Worm (Caenorhabditis elegans) whole organism, dauer: ENCODE measurements around the gene nlp-68.

Experiments used
- unc-62 ChIP-seq: sonication (generic microtip); optimal IDR thresholded peaks from 2 replicates; lab custom pipeline; 2017; ENCODE audit warnings: missing biosample characterization, missing genetic modification reagents, missing genetic modification characterization

The nlp-68 gene

DNA sequence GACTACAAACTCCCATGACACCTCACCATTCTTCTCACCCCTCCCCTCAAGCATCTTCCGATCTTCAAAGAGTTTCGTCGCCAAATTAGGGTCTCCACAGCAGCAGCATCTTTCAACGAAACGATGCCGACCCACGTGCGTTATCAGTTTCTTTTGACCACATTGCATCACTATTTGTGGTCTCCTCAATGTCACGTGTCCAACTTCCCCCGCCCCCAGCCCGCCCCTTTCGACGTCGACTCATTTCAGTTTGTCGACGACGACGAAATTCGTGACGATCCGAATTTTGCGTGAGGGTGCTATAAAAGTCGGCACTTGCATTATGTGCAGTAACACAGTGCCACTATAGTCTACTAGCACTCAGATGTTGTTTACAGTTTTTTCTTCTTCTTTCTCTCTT is 4.8 kb downstream of the nlp-68 start:
- TF ChIP-seq unc-62 (GFP tag; lab: Kevin White, UChicago) = no peak

DNA sequence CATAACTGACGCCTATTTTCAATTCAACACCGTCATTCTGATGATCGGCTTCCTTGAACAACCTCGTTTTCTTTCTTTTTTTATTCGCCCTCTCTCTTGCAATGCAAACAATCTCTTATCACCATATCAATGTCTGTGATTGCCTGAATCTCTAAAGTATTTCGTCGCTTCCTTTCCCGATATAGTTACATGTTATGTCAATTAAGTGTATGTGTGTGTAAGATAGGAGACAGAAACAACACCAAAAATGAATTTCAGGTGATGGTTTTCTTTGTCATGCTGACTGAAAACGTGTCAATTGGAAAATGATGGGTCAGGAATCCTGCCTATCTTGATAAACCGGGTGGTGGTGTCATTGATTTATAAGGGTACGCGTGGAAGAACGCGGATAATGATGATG is 5.7 kb downstream of the nlp-68 start:
- TF ChIP-seq unc-62 (GFP tag; lab: Kevin White, UChicago) = no peak

DNA sequence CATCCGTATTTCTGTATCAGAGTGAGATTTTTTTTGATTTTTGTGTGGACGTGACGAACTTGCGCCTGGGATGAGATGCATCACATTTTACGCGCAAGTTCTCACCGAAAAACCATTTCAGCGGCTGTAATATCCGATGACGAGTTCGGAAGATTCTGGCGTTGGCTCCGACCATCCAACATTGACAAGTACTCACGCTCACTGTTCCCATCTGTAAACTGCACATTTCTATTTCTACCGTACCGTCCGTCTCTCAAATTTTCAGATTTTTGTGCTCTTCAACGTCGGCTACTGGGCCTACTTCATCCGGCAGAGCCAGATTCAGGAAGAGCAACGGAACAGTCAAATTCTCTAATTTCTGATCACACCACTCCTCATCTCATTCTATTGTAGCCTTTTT is 11.5 kb downstream of the nlp-68 start:
- TF ChIP-seq unc-62 (GFP tag; lab: Kevin White, UChicago) = no peak

DNA sequence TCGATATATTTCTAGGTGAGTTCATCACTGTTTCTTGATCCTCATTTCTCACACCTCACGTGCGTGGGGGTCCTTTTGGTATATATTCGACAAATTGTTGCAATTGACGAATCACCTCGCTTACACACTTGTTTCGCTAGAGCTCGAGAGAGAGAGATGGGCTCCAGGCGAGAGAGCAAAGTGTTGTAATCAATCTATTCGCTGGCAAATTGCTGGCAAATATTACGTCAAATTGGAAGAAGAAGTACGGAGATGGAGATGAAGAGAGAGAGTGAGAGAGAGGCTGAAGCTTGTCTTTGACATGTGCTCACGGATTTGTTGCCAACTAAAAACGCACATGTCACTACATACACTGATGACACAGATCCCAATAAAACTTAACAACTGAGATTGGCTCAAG is 13.0 kb downstream of the nlp-68 start:
- no peak for TF ChIP-seq unc-62 (GFP tag; lab: Kevin White, UChicago)

DNA sequence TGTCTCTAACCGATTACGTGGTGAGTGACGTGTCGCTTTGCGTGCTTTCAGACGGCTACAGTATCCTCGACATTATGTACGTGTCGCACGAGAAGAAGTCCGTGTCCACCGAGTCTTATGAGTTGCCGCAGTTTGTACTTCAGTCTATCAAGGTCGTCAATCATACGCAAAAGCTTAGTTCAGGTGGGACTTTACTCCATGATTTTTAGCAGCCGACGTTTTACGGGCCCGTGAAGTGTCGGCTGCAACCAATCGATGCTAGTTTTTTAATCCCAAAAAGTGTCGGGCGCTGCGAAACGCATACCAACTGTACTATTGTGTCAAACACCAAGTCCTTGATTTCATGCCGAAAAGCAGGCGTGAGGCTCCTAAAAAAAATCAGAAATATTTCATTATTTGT is 14.1 kb downstream of the nlp-68 start:
- no peak for TF ChIP-seq unc-62 (GFP tag; lab: Kevin White, UChicago)

- TF ChIP-seq unc-62 (GFP tag; lab: Kevin White, UChicago) = no peak
These were observed 15.9 kb downstream of the nlp-68 start for ce11 chrIII:10523025-10523424.

- no peak for TF ChIP-seq unc-62 (GFP tag; lab: Kevin White, UChicago)
These were observed 17.7 kb downstream of the nlp-68 start for ce11 chrIII:10521219-10521618.

DNA sequence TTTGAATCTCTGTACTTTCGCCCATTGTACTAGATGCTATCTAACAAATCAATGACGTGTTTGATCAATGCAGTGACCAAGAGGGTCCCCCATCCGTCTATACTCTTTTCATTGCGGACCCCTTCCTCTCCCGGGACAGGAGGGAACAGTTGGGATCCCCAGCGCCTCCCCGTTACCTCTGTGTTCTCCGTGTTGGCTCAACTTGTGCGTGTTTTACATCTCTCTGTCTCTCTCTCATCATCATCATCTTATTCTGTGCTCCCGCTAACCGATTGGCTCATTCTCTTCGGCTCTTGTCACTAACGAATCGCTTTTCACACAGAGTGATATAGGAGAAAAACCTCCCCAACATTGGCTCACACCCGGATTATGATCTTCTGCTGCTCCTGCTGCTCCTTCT is 18.4 kb downstream of the nlp-68 start, which contains the start of gene unc-49:
Gene unc-49 (plus strand): TSS at position 240 of the 400 bp plus-strand sequence.
- TF ChIP-seq unc-62 (GFP tag; lab: Kevin White, UChicago) = no peak

DNA sequence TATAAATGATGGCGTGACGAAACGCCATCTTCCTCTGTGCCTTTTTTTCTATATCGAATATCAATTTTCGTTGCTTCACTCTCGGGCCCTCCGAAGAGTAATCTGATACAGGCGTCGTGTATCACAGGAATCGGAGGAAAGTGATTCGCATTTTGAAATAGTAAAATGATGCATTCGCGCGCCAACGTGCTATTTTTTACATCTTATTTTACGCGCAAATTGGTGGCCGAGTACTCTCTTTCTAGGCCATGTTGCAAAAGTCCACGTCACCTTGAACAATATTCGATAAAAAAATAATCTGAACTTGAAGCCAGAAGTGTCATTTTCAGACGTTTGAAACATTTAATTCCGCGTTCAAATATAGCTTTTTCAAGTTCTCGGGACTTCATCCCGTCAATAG is 19.3 kb downstream of the nlp-68 start:
- no peak for TF ChIP-seq unc-62 (GFP tag; lab: Kevin White, UChicago)

DNA sequence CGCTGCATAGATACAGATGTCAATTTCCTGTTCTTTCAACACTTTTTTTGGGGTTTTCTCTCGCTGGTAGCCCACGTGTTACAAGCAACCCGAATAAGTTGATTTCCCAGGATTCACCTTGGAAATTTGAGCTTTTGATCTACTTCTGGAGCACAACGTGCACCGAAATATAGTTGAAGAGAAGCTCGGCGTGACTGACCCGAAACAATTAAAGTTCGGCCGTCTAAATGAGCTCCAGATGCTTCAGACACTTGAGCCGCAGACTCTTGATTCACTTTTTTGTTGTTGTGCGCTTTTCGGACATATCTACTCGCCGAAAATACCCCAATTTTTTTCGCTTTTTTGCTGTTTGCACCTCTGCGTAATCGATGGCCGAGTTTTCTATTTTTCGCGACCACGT is 20.1 kb downstream of the nlp-68 start:
- TF ChIP-seq unc-62 (GFP tag; lab: Kevin White, UChicago) = no peak

- no peak for TF ChIP-seq unc-62 (GFP tag; lab: Kevin White, UChicago)
These were observed 23.2 kb downstream of the nlp-68 start for ce11 chrIII:10515751-10516150.

- no peak for TF ChIP-seq unc-62 (GFP tag; lab: Kevin White, UChicago)
These were observed 26.4 kb downstream of the nlp-68 start for ce11 chrIII:10512570-10512969.

- no peak for TF ChIP-seq unc-62 (GFP tag; lab: Kevin White, UChicago)
These were observed 32.2 kb downstream of the nlp-68 start, which contains the start of the genes sip-1 and sly-1 for ce11 chrIII:10506699-10507248. Gene sip-1 (minus strand): TSS chrIII:10506801. Gene sly-1 (plus strand): TSS chrIII:10507058.

DNA sequence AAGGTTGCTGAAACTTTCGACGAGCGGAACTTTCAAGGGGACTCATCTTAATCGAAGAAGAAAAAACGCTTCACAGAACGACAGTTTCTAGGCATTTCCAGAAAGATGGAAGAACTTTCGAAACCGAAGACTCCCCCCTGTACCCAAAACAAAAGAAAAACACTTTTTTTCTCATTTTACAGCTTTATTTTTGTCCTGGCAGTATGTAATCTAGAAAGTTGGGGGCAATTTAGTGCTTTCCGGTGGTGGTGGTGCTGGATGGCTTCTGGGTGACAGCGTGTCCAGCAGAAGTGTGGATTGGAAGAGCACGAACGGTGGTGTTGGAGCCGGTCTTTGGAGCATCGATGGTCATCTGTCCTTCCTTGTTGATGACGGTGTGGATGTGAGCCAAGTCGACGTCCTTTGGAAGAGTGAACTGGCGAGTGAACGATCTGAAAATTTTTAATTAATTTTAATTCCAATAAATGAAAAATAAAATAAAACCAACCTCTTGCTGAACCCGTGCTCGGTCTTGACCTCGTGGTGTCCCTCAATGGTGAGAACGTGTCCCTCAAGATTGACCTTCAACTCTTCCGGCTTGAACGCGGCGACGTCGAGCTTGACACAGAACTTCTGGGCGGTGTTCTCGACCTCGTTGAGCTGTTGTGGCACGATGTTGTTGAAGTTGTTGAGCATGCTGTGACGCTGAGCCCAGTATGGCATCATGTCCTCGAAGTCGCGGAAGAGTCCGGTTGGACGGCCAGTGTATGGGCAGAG is 32.8 kb downstream of the nlp-68 start:
- TF ChIP-seq unc-62 (GFP tag; lab: Kevin White, UChicago) = no peak

- TF ChIP-seq unc-62 (GFP tag; lab: Kevin White, UChicago) = no peak
These were observed 33.8 kb downstream of the nlp-68 start, which contains the start of the genes taf-11.3 and urm-1 for ce11 chrIII:10505182-10505581. Gene taf-11.3 (minus strand): TSS chrIII:10505250. Gene urm-1 (plus strand): TSS chrIII:10505480.

- no peak for TF ChIP-seq unc-62 (GFP tag; lab: Kevin White, UChicago)
These were observed 35.2 kb downstream of the nlp-68 start, which contains the start of gene rab-33 for ce11 chrIII:10503753-10504152. Gene rab-33 (minus strand): TSS chrIII:10503853.
